Worm (Caenorhabditis elegans) whole organism, young adult: ENCODE data around the gene nhr-261.

ENCODE experiments used
- C17E4.6 ChIP-seq: fragments of 200-800 bp; sonication (Bioruptor generic); IDR thresholded peaks from 2 replicates; pipeline ENCODE4 v1.3.6; 2022; ENCODE audit warnings: missing genetic modification reagents, missing genetic modification characterization, missing compliant biosample characterization
- D2030.7 ChIP-seq: fragments of 200-800 bp; sonication (Bioruptor generic); IDR thresholded peaks from 2 replicates; pipeline ENCODE4 v1.3.6; 2022; ENCODE audit warnings: missing genetic modification reagents, missing genetic modification characterization, missing compliant biosample characterization
- F33H1.4 ChIP-seq: fragments of 200-800 bp; sonication (Bioruptor generic); IDR thresholded peaks from 2 replicates; pipeline ENCODE4 v1.3.6; 2022; ENCODE audit warnings: missing genetic modification reagents, missing genetic modification characterization, missing compliant biosample characterization
- F49E8.2 ChIP-seq: sonication (generic microtip); optimal IDR thresholded peaks from 3 replicates; lab custom pipeline; 2017; ENCODE audit warnings: missing genetic modification characterization, mild to moderate bottlenecking, missing compliant biosample characterization, antibody characterized with exemption, moderate library complexity; ENCODE audit not compliant: insufficient read depth
- F52B5.7 ChIP-seq: sonication (generic microtip); optimal IDR thresholded peaks from 2 replicates; lab custom pipeline; 2016; ENCODE audit warnings: mild to moderate bottlenecking, missing genetic modification characterization, missing compliant biosample characterization
- F57A8.1 ChIP-seq: fragments of 200-800 bp; sonication (Bioruptor generic); optimal IDR thresholded peaks from 2 replicates; lab custom pipeline; 2018; ENCODE audit warnings: mild to moderate bottlenecking, missing genetic modification characterization, moderate library complexity, missing compliant biosample characterization
- F57C9.4 ChIP-seq: sonication (generic microtip); optimal IDR thresholded peaks from 2 replicates; lab custom pipeline; 2017; ENCODE audit warnings: mild to moderate bottlenecking, missing genetic modification characterization, missing compliant biosample characterization
- K11D2.4 ChIP-seq: fragments of 200-800 bp; sonication (Bioruptor generic); IDR thresholded peaks from 2 replicates; pipeline ENCODE4 v1.3.6; 2022; ENCODE audit warnings: missing genetic modification reagents, missing genetic modification characterization, missing compliant biosample characterization
- K12H6.12 ChIP-seq: fragments of 200-800 bp; sonication (Bioruptor generic); optimal IDR thresholded peaks from 2 replicates; lab custom pipeline; 2018; ENCODE audit warnings: mild to moderate bottlenecking, missing genetic modification characterization, missing compliant biosample characterization
- Y53G8AR.9 ChIP-seq: fragments of 200-800 bp; sonication (Bioruptor generic); conservative IDR thresholded peaks from 2 replicates; pipeline ENCODE4 v1.3.6; 2022; ENCODE audit warnings: missing genetic modification reagents, missing genetic modification characterization, missing compliant biosample characterization
- akir-1 ChIP-seq: fragments of 200-800 bp; sonication (Bioruptor generic); optimal IDR thresholded peaks from 2 replicates; lab custom pipeline; 2018; ENCODE audit warnings: mild to moderate bottlenecking, missing genetic modification characterization, moderate library complexity, missing compliant biosample characterization
- aptf-3 ChIP-seq: fragments of 200-800 bp; sonication (Bioruptor generic); IDR thresholded peaks from 2 replicates; pipeline ENCODE4 v1.3.6; 2022; ENCODE audit warnings: missing genetic modification characterization, missing compliant biosample characterization
- atf-7 ChIP-seq: sonication (generic microtip); optimal IDR thresholded peaks from 2 replicates; lab custom pipeline; 2017; ENCODE audit warnings: mild to moderate bottlenecking, missing genetic modification characterization, missing compliant biosample characterization
- bed-1 ChIP-seq: fragments of 200-800 bp; sonication (Bioruptor generic); IDR thresholded peaks from 2 replicates; pipeline ENCODE4 v1.3.6; 2022; ENCODE audit warnings: missing genetic modification reagents, missing genetic modification characterization, missing compliant biosample characterization
- bed-2 ChIP-seq: fragments of 200-800 bp; sonication (Bioruptor generic); IDR thresholded peaks from 2 replicates; pipeline ENCODE4 v1.3.6; 2022; ENCODE audit warnings: missing genetic modification reagents, missing genetic modification characterization, missing compliant biosample characterization
- ceh-27 ChIP-seq: fragments of 200-800 bp; sonication (Bioruptor generic); optimal IDR thresholded peaks from 2 replicates; lab custom pipeline; 2018; ENCODE audit warnings: mild to moderate bottlenecking, missing genetic modification characterization, moderate library complexity, missing compliant biosample characterization
- chd-7 ChIP-seq: sonication (generic microtip); optimal IDR thresholded peaks from 2 replicates; lab custom pipeline; 2016; ENCODE audit warnings: mild to moderate bottlenecking, missing genetic modification characterization, moderate library complexity, missing compliant biosample characterization
- dox-1 ChIP-seq: fragments of 200-800 bp; sonication (Bioruptor generic); IDR thresholded peaks from 2 replicates; pipeline ENCODE4 v1.3.6; 2022; ENCODE audit warnings: missing genetic modification reagents, missing genetic modification characterization, missing compliant biosample characterization
- dpff-1 ChIP-seq: sonication (generic microtip); optimal IDR thresholded peaks from 2 replicates; lab custom pipeline; 2017; ENCODE audit warnings: mild to moderate bottlenecking, missing genetic modification characterization, missing compliant biosample characterization
- egl-44 ChIP-seq: fragments of 200-800 bp; sonication (Bioruptor generic); IDR thresholded peaks from 2 replicates; pipeline ENCODE4 v1.3.6; 2022; ENCODE audit warnings: missing genetic modification reagents, missing genetic modification characterization, missing compliant biosample characterization
- ets-4 ChIP-seq: fragments of 200-800 bp; sonication (Bioruptor generic); optimal IDR thresholded peaks from 2 replicates; lab custom pipeline; 2018; ENCODE audit warnings: mild to moderate bottlenecking, missing genetic modification characterization, missing compliant biosample characterization
- hmg-1.2 ChIP-seq: fragments of 200-800 bp; sonication (Bioruptor generic); IDR thresholded peaks from 2 replicates; pipeline ENCODE4 v1.3.6; 2022; ENCODE audit warnings: missing genetic modification reagents, missing genetic modification characterization, missing compliant biosample characterization
- lag-1 ChIP-seq: fragments of 200-800 bp; sonication (Bioruptor generic); IDR thresholded peaks from 2 replicates; pipeline ENCODE4 v1.3.6; 2022; ENCODE audit warnings: missing genetic modification reagents, missing genetic modification characterization, missing compliant biosample characterization
- let-526 ChIP-seq: fragments of 200-800 bp; sonication (Bioruptor generic); IDR thresholded peaks from 2 replicates; pipeline ENCODE4 v1.3.6; 2022; ENCODE audit warnings: missing genetic modification reagents, missing genetic modification characterization, missing compliant biosample characterization
- let-607 ChIP-seq, 2 experiments: fragments of 200-800 bp in 1 of 2; sonication (Bioruptor generic) in 1 of 2; sonication (generic microtip) in 1 of 2; optimal IDR thresholded peaks; 2 replicates each; lab custom pipeline; 2016 to 2018; ENCODE audit warnings: mild to moderate bottlenecking in 2 of 2, missing compliant biosample characterization in 2 of 2, missing genetic modification characterization in 2 of 2, moderate library complexity in 2 of 2, missing genotype in 1 of 2
- lin-54 ChIP-seq: fragments of 200-800 bp; sonication (Bioruptor generic); optimal IDR thresholded peaks from 2 replicates; lab custom pipeline; 2018; ENCODE audit warnings: mild to moderate bottlenecking, missing genetic modification characterization, missing compliant biosample characterization
- lir-1 ChIP-seq: fragments of 200-800 bp; sonication (Bioruptor generic); conservative IDR thresholded peaks from 2 replicates; pipeline ENCODE4 v1.3.6; 2022; ENCODE audit warnings: missing genetic modification reagents, missing genetic modification characterization, missing compliant biosample characterization
- lsl-1 ChIP-seq: fragments of 200-800 bp; sonication (Bioruptor generic); optimal IDR thresholded peaks from 2 replicates; lab custom pipeline; 2018; ENCODE audit warnings: mild to moderate bottlenecking, missing genetic modification characterization, moderate library complexity, missing compliant biosample characterization
- mel-28 ChIP-seq: sonication (generic microtip); optimal IDR thresholded peaks from 2 replicates; lab custom pipeline; 2016; ENCODE audit warnings: borderline replicate concordance, mild to moderate bottlenecking, missing genetic modification characterization, missing compliant biosample characterization
- nhr-179 ChIP-seq: sonication (generic microtip); optimal IDR thresholded peaks from 2 replicates; lab custom pipeline; 2016; ENCODE audit warnings: mild to moderate bottlenecking, missing genetic modification characterization, missing compliant biosample characterization
- nhr-80 ChIP-seq: sonication (generic microtip); optimal IDR thresholded peaks from 2 replicates; lab custom pipeline; 2016; ENCODE audit warnings: missing genetic modification characterization, missing compliant biosample characterization
- rcor-1 ChIP-seq: fragments of 200-800 bp; sonication (Bioruptor generic); IDR thresholded peaks from 2 replicates; pipeline ENCODE4 v1.3.6; 2022; ENCODE audit warnings: missing genetic modification reagents, missing genetic modification characterization, missing compliant biosample characterization
- rpc-1 ChIP-seq, 2 experiments: fragments of 150-350 bp in 1 of 2; sonication (generic microtip) in 1 of 2; optimal IDR thresholded peaks; 2 replicates each; lab custom pipeline; 2014 to 2018; ENCODE audit warnings: missing biosample characterization in 1 of 2, missing genetic modification characterization in 1 of 2, missing genetic modification reagents in 1 of 2, missing genotype in 1 of 2
- sea-2 ChIP-seq: fragments of 200-800 bp; sonication (Bioruptor generic); IDR thresholded peaks from 2 replicates; pipeline ENCODE4 v1.3.6; 2022; ENCODE audit warnings: missing genetic modification characterization, missing compliant biosample characterization
- snpc-1.1 ChIP-seq: sonication (generic microtip); optimal IDR thresholded peaks from 2 replicates; lab custom pipeline; 2017; ENCODE audit warnings: missing genetic modification characterization, mild to moderate bottlenecking, missing compliant biosample characterization, antibody characterized with exemption, moderate library complexity, missing genotype, missing genetic modification reagents; ENCODE audit not compliant: insufficient read depth
- snpc-3.4 ChIP-seq: sonication (generic microtip); optimal IDR thresholded peaks from 2 replicates; lab custom pipeline; 2017; ENCODE audit warnings: missing genetic modification characterization, mild to moderate bottlenecking, missing compliant biosample characterization, antibody characterized with exemption, moderate library complexity, missing genotype, missing genetic modification reagents
- tbp1 ChIP-seq: fragments of 200-800 bp; sonication (Bioruptor generic); optimal IDR thresholded peaks from 2 replicates; lab custom pipeline; 2018; ENCODE audit warnings: mild to moderate bottlenecking, missing genetic modification characterization, missing compliant biosample characterization
- xnd-1 ChIP-seq: sonication (generic microtip); optimal IDR thresholded peaks from 2 replicates; lab custom pipeline; 2016; ENCODE audit warnings: missing genotype, missing genetic modification reagents, missing genetic modification characterization, missing compliant biosample characterization
- ztf-28 ChIP-seq: fragments of 200-800 bp; sonication (Bioruptor generic); IDR thresholded peaks from 2 replicates; pipeline ENCODE4 v1.3.6; 2022; ENCODE audit warnings: missing genetic modification reagents, missing genetic modification characterization, missing compliant biosample characterization

Gene nhr-261

DNA sequence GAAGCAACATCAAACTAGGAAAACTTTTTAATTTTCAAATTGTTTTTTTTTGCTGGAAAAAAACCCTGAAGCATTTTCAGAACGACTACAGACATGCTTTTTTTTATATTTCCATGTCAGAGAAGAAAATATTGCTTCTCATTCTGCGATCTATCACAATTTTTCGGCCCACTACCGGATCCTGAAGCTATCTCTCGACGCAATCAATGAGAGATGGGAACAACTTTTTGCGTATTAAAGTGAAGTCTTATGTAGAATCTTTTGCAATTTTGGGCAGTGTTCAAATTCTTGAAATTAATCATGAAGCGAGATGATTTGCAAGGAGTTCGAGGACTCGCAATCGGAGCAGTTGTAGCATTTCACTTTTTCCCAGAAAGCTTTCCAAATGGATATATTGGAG is 5.0 kb upstream of the nhr-261 start, which contains the start of gene oac-10:
TSS of gene oac-10 (plus strand) at position 301 of the 400 bp plus-strand sequence.
- TF ChIP-seq lag-1 (GFP tag; lab: Robert Waterston, UW) (no peak), egl-44 (no peak), lsl-1 (GFP tag; lab: Kevin White, UChicago) (no peak), aptf-3 (no peak), ceh-27 (GFP tag; lab: Kevin White, UChicago) (no peak), lin-54 (GFP tag; lab: Kevin White, UChicago) (no peak), atf-7 (tag; lab: Kevin White, UChicago) (no peak), bed-2 (GFP tag; lab: Robert Waterston, UW) (no peak), nhr-80 (tag; lab: Kevin White, UChicago) (no peak), ztf-28 (GFP tag; lab: Robert Waterston, UW) (no peak), xnd-1 (tag; lab: Kevin White, UChicago) (no peak), let-607 (tag; optimal IDR thresholded peaks at IDR 0.05; lab: Kevin White, UChicago) (no peak), D2030.7 (GFP tag; lab: Robert Waterston, UW) (no peak)

ce11 chrII:3862053-3862452 is 2.5 kb downstream of the nhr-261 start:
- TF ChIP-seq dpff-1 (no peak), K12H6.12 (tag; lab: Kevin White, UChicago) (no peak), sea-2 (GFP tag; lab: Robert Waterston, UW) (no peak), lin-54 (GFP tag; lab: Kevin White, UChicago) (no peak), Y53G8AR.9 (GFP tag; lab: Robert Waterston, UW) (no peak), snpc-1.1 (tag; lab: Kevin White, UChicago) (no peak), lir-1 (GFP tag; lab: Robert Waterston, UW) (no peak), K11D2.4 (GFP tag; lab: Robert Waterston, UW) (no peak), atf-7 (tag; lab: Kevin White, UChicago) (no peak), F49E8.2 (no peak), F33H1.4 (no peak), hmg-1.2 (GFP tag; lab: Robert Waterston, UW) (no peak)

ce11 chrII:3860826-3861225 is 3.7 kb downstream of the nhr-261 start, which contains the start of gene oac-11:
Gene oac-11, minus strand, starts transcription at chrII:3860926.
- TF ChIP-seq akir-1 (GFP tag; lab: Kevin White, UChicago) (no peak), nhr-179 (tag; lab: Kevin White, UChicago) (no peak), let-526 (GFP tag; lab: Robert Waterston, UW) (no peak), F57C9.4 (no peak), C17E4.6 (GFP tag; lab: Robert Waterston, UW) (no peak), lag-1 (GFP tag; lab: Robert Waterston, UW) (no peak), rcor-1 (GFP tag; lab: Robert Waterston, UW) (no peak), mel-28 (tag; lab: Kevin White, UChicago) (no peak), bed-1 (GFP tag; lab: Robert Waterston, UW) (no peak), F52B5.7 (tag; lab: Kevin White, UChicago) (no peak), nhr-80 (tag; lab: Kevin White, UChicago) (no peak), ets-4 (GFP tag; lab: Kevin White, UChicago) (no peak), dox-1 (GFP tag; lab: Robert Waterston, UW) (no peak), F33H1.4 (no peak), F57A8.1 (GFP tag; lab: Kevin White, UChicago) (no peak), bed-2 (GFP tag; lab: Robert Waterston, UW) (no peak), chd-7 (tag; lab: Kevin White, UChicago) (no peak), snpc-3.4 (tag; lab: Kevin White, UChicago) (no peak), rpc-1 (optimal IDR thresholded peaks at IDR 0.05; lab: Kevin White, UChicago) (no peak), rpc-1 (tag; optimal IDR thresholded peaks at IDR 0.05; lab: Kevin White, UChicago) (no peak), tbp1 (GFP tag; lab: Kevin White, UChicago) (no peak)
